Fruit fly (Drosophila melanogaster) whole organism, embryonic: ENCODE results near the gene CG13314.

Experiments
- Adf1 ChIP-seq: fragments of 200-800 bp; sonication (Bioruptor generic); IDR thresholded peaks from 2 replicates; pipeline ENCODE4 v1.3.6; 2022; ENCODE audit warnings: missing biosample characterization, missing genetic modification characterization
- Bdp1 ChIP-seq: fragments of 200-800 bp; sonication (Bioruptor generic); optimal IDR thresholded peaks from 3 replicates; lab custom pipeline; 2016; ENCODE audit warnings: missing biosample characterization, missing genetic modification characterization
- C15 ChIP-seq: fragments of 200-800 bp; sonication (Bioruptor generic); IDR thresholded peaks from 3 replicates; pipeline ENCODE4 v1.3.6; 2022; ENCODE audit warnings: missing biosample characterization, missing genetic modification characterization
- CG10147 ChIP-seq: fragments of 200-800 bp; sonication (Bioruptor generic); optimal IDR thresholded peaks from 2 replicates; lab custom pipeline; 2019; ENCODE audit warnings: missing biosample characterization, mild to moderate bottlenecking, missing genetic modification characterization, moderate library complexity
- CG10462 ChIP-seq: fragments of 200-800 bp; sonication (Bioruptor generic); optimal IDR thresholded peaks from 2 replicates; lab custom pipeline; 2016; ENCODE audit warnings: missing biosample characterization, missing genetic modification characterization
- CG10654 ChIP-seq: fragments of 200-800 bp; sonication (Bioruptor generic); optimal IDR thresholded peaks from 2 replicates; lab custom pipeline; 2016; ENCODE audit warnings: missing biosample characterization, missing genetic modification characterization
- CG12236 ChIP-seq: fragments of 200-800 bp; sonication (Bioruptor generic); optimal IDR thresholded peaks from 2 replicates; lab custom pipeline; 2016; ENCODE audit warnings: missing biosample characterization, missing genetic modification characterization
- CG12391 ChIP-seq: fragments of 200-800 bp; sonication (Bioruptor generic); optimal IDR thresholded peaks from 3 replicates; lab custom pipeline; 2018; ENCODE audit warnings: missing biosample characterization, mild to moderate bottlenecking, missing genetic modification characterization, moderate library complexity
- CG13296 ChIP-seq: fragments of 200-800 bp; sonication (Bioruptor generic); optimal IDR thresholded peaks from 3 replicates; lab custom pipeline; 2018; ENCODE audit warnings: missing biosample characterization, mild to moderate bottlenecking, missing genetic modification characterization
- CG13424 ChIP-seq: fragments of 200-800 bp; sonication (Bioruptor generic); optimal IDR thresholded peaks from 2 replicates; lab custom pipeline; 2019; ENCODE audit warnings: missing biosample characterization, mild to moderate bottlenecking, missing genetic modification characterization, moderate library complexity
- CG15696 ChIP-seq: fragments of 200-800 bp; sonication (Bioruptor generic); optimal IDR thresholded peaks from 2 replicates; lab custom pipeline; 2019; ENCODE audit warnings: missing biosample characterization, mild to moderate bottlenecking, missing genetic modification characterization, moderate library complexity
- CG1602 ChIP-seq: fragments of 200-800 bp; sonication (Bioruptor generic); optimal IDR thresholded peaks from 3 replicates; lab custom pipeline; 2016; ENCODE audit warnings: missing biosample characterization, missing genetic modification characterization
- CG1647 ChIP-seq: fragments of 200-800 bp; sonication (Bioruptor generic); optimal IDR thresholded peaks from 3 replicates; lab custom pipeline; 2016; ENCODE audit warnings: missing biosample characterization, missing genetic modification characterization
- CG16779 ChIP-seq: fragments of 200-800 bp; sonication (Bioruptor generic); IDR thresholded peaks from 2 replicates; pipeline ENCODE4 v1.3.6; 2022; ENCODE audit warnings: missing biosample characterization, missing genetic modification characterization
- CG17328 ChIP-seq: fragments of 200-800 bp; sonication (Bioruptor generic); IDR thresholded peaks from 2 replicates; pipeline ENCODE4 v1.3.6; 2022; ENCODE audit warnings: missing biosample characterization, missing genetic modification characterization
- CG17612 ChIP-seq: fragments of 200-800 bp; sonication (Bioruptor generic); IDR thresholded peaks from 2 replicates; pipeline ENCODE4 v1.3.6; 2022; ENCODE audit warnings: missing biosample characterization, missing genetic modification characterization
- CG18619 ChIP-seq: fragments of 200-800 bp; sonication (Bioruptor generic); optimal IDR thresholded peaks from 3 replicates; lab custom pipeline; 2017; ENCODE audit warnings: missing biosample characterization, mild to moderate bottlenecking, missing genetic modification characterization
- CG2116 ChIP-seq: fragments of 200-800 bp; sonication (Bioruptor generic); optimal IDR thresholded peaks from 3 replicates; lab custom pipeline; 2018; ENCODE audit warnings: missing biosample characterization, mild to moderate bottlenecking, missing genetic modification characterization
- CG30403 ChIP-seq: fragments of 200-800 bp; sonication (Bioruptor generic); optimal IDR thresholded peaks from 3 replicates; lab custom pipeline; 2016; ENCODE audit warnings: missing biosample characterization, missing genetic modification characterization
- CG34224 ChIP-seq: fragments of 200-800 bp; sonication (Bioruptor generic); IDR thresholded peaks from 3 replicates; pipeline ENCODE4 v1.3.6; 2022; ENCODE audit warnings: missing biosample characterization, missing genetic modification characterization; ENCODE audit not compliant: partially characterized antibody
- CG4404 ChIP-seq: fragments of 200-800 bp; sonication (Bioruptor generic); IDR thresholded peaks from 2 replicates; pipeline ENCODE4 v1.3.6; 2022; ENCODE audit warnings: missing biosample characterization, missing genetic modification characterization
- CG7928 ChIP-seq: fragments of 200-800 bp; sonication (Bioruptor generic); optimal IDR thresholded peaks from 2 replicates; lab custom pipeline; 2017; ENCODE audit warnings: missing biosample characterization, mild to moderate bottlenecking, missing genetic modification characterization
- CG7987 ChIP-seq: fragments of 200-800 bp; sonication (Bioruptor generic); optimal IDR thresholded peaks from 2 replicates; lab custom pipeline; 2018; ENCODE audit warnings: missing biosample characterization, mild to moderate bottlenecking, missing genetic modification characterization, moderate library complexity
- CG8089 ChIP-seq: fragments of 200-800 bp; sonication (Bioruptor generic); optimal IDR thresholded peaks from 3 replicates; lab custom pipeline; 2016; ENCODE audit warnings: missing biosample characterization, missing genetic modification characterization
- Dek ChIP-seq: fragments of 200-800 bp; sonication (Bioruptor generic); optimal IDR thresholded peaks from 3 replicates; lab custom pipeline; 2019; ENCODE audit warnings: missing biosample characterization, mild to moderate bottlenecking, missing genetic modification characterization, moderate library complexity
- HmgD ChIP-seq: fragments of 200-800 bp; sonication (Bioruptor generic); optimal IDR thresholded peaks from 3 replicates; lab custom pipeline; 2016; ENCODE audit warnings: missing biosample characterization, missing genetic modification characterization
- HmgZ ChIP-seq: fragments of 200-800 bp; sonication (Bioruptor generic); optimal IDR thresholded peaks from 2 replicates; lab custom pipeline; 2018; ENCODE audit warnings: missing biosample characterization, mild to moderate bottlenecking, missing genetic modification characterization
- Hr3 ChIP-seq: fragments of 200-800 bp; sonication (Bioruptor generic); optimal IDR thresholded peaks from 3 replicates; lab custom pipeline; 2016; ENCODE audit warnings: missing biosample characterization, missing genetic modification characterization
- Kr ChIP-seq: fragments of 200-800 bp; sonication (Bioruptor generic); optimal IDR thresholded peaks from 2 replicates; lab custom pipeline; 2017; ENCODE audit warnings: missing biosample characterization, mild to moderate bottlenecking, missing genetic modification characterization
- Lim3 ChIP-seq: fragments of 200-800 bp; sonication (Bioruptor generic); IDR thresholded peaks from 2 replicates; pipeline ENCODE4 v1.3.6; 2022; ENCODE audit warnings: missing biosample characterization, missing genetic modification characterization
- Meics ChIP-seq: fragments of 200-800 bp; sonication (Bioruptor generic); optimal IDR thresholded peaks from 2 replicates; lab custom pipeline; 2017; ENCODE audit warnings: missing biosample characterization, mild to moderate bottlenecking, missing genetic modification characterization
- Myb ChIP-seq: fragments of 200-800 bp; sonication (Bioruptor generic); optimal IDR thresholded peaks from 2 replicates; lab custom pipeline; 2016; ENCODE audit warnings: missing biosample characterization, missing genetic modification characterization
- NC2α ChIP-seq: fragments of 200-800 bp; sonication (Bioruptor generic); optimal IDR thresholded peaks from 2 replicates; lab custom pipeline; 2016; ENCODE audit warnings: missing biosample characterization, missing genetic modification characterization
- Neu2 ChIP-seq: fragments of 200-800 bp; sonication (Bioruptor generic); optimal IDR thresholded peaks from 3 replicates; lab custom pipeline; 2016; ENCODE audit warnings: missing biosample characterization, missing genetic modification characterization, borderline replicate concordance
- Sry-δ ChIP-seq: fragments of 200-800 bp; sonication (Bioruptor generic); optimal IDR thresholded peaks from 2 replicates; lab custom pipeline; 2016; ENCODE audit warnings: missing biosample characterization, missing genetic modification characterization
- Xbp1 ChIP-seq: fragments of 200-800 bp; sonication (Bioruptor generic); optimal IDR thresholded peaks from 3 replicates; lab custom pipeline; 2016; ENCODE audit warnings: missing biosample characterization, mild to moderate bottlenecking, missing genetic modification characterization
- ash1 ChIP-seq: fragments of 200-800 bp; sonication (Bioruptor generic); optimal IDR thresholded peaks from 2 replicates; lab custom pipeline; 2018; ENCODE audit warnings: missing biosample characterization, mild to moderate bottlenecking, missing genetic modification characterization
- az2 ChIP-seq: fragments of 200-800 bp; sonication (Bioruptor generic); optimal IDR thresholded peaks from 3 replicates; lab custom pipeline; 2016; ENCODE audit warnings: missing biosample characterization, missing genetic modification characterization
- danr ChIP-seq: fragments of 200-800 bp; sonication (Bioruptor generic); IDR thresholded peaks from 2 replicates; pipeline ENCODE4 v1.3.6; 2022; ENCODE audit warnings: missing biosample characterization, missing genetic modification characterization
- disco-r ChIP-seq: fragments of 200-800 bp; sonication (Bioruptor generic); optimal IDR thresholded peaks from 2 replicates; lab custom pipeline; 2016; ENCODE audit warnings: missing biosample characterization, missing genetic modification characterization
- esg ChIP-seq: fragments of 200-800 bp; sonication (Bioruptor generic); conservative IDR thresholded peaks from 2 replicates; pipeline ENCODE4 v1.3.6; 2022; ENCODE audit warnings: missing biosample characterization, missing genetic modification characterization
- kay ChIP-seq: fragments of 200-800 bp; sonication (Bioruptor generic); optimal IDR thresholded peaks from 2 replicates; lab custom pipeline; 2016; ENCODE audit warnings: missing biosample characterization, missing genetic modification characterization
- lab ChIP-seq: fragments of 200-800 bp; sonication (Bioruptor generic); optimal IDR thresholded peaks from 3 replicates; lab custom pipeline; 2017; ENCODE audit warnings: missing biosample characterization, missing genetic modification characterization, mild to moderate bottlenecking, moderate library complexity, missing genetic modification reagents
- lola ChIP-seq, 3 experiments: fragments of >200 bp in 2 of 3; fragments of 200-800 bp in 1 of 3; sonication (Bioruptor generic) in 1 of 3; optimal IDR thresholded peaks; 2 replicates each; lab custom pipeline; 2017 to 2019; ENCODE audit warnings: missing biosample characterization in 3 of 3, missing genetic modification characterization in 3 of 3, mild to moderate bottlenecking in 1 of 3, moderate library complexity in 1 of 3
- nmo ChIP-seq: fragments of 200-800 bp; sonication (Bioruptor generic); optimal IDR thresholded peaks from 2 replicates; lab custom pipeline; 2018; ENCODE audit warnings: missing biosample characterization, mild to moderate bottlenecking, missing genetic modification characterization, moderate library complexity
- psq ChIP-seq: fragments of 200-800 bp; sonication (Bioruptor generic); optimal IDR thresholded peaks from 2 replicates; lab custom pipeline; 2017; ENCODE audit warnings: missing biosample characterization, missing genetic modification characterization
- rib ChIP-seq: fragments of 200-800 bp; sonication (Bioruptor generic); IDR thresholded peaks from 2 replicates; pipeline ENCODE4 v1.3.6; 2022; ENCODE audit warnings: missing biosample characterization, missing genetic modification characterization
- tll ChIP-seq, 2 experiments: fragments of 200-800 bp in 1 of 2; fragments of >200 bp in 1 of 2; sonication (Bioruptor generic) in 1 of 2; optimal IDR thresholded peaks; 2 replicates each; lab custom pipeline; 2017 to 2019; ENCODE audit warnings: missing biosample characterization in 2 of 2, missing genetic modification characterization in 2 of 2, mild to moderate bottlenecking in 1 of 2, moderate library complexity in 1 of 2
- trh ChIP-seq: fragments of 200-800 bp; sonication (Bioruptor generic); optimal IDR thresholded peaks from 2 replicates; lab custom pipeline; 2016; ENCODE audit warnings: missing biosample characterization, missing genetic modification characterization
- tx ChIP-seq: fragments of 200-800 bp; sonication (Bioruptor generic); optimal IDR thresholded peaks from 2 replicates; lab custom pipeline; 2016; ENCODE audit warnings: missing biosample characterization, missing genetic modification characterization
- wek ChIP-seq: fragments of 200-800 bp; sonication (Bioruptor generic); optimal IDR thresholded peaks from 3 replicates; lab custom pipeline; 2018; ENCODE audit warnings: missing biosample characterization, mild to moderate bottlenecking, missing genetic modification characterization, moderate library complexity

The CG13314 gene

DNA sequence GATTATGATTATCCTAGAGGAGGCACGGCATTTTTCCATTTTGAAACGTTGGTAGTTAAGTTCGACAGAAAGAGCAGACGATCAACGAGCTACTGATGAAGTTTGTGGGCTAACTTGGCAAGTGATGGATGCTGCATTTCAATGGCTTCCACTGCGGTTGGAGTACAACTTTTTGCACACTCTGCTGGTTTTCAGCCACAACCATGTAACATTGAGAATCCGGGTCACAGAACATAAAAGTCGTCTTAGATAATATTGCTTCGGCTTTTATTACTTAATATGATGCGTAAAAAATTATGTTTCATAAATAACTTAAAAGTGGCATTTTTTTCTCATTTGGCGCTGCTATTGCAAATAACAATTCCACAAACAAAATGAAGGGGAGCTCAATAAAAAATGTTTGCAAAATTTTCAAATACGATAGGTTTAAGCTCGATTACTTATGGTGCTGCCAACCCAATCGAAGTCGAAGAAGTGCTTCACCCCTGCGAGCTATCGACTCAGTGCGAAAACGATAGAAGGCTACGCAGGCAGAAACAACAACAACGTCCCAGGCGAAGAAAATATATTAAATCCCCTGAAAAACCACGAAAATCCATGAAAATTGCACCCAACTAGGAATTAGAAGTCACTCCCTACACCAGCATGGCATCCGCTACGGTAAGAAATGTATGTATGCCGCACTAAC is 15.1 kb upstream of the CG13314 start, which contains the start of the genes CG5653 and CG5021 (continued):
- peak; percentile 66 for TF ChIP-seq CG34224
- no peak for TF ChIP-seq Meics (GFP tag; lab: Kevin White, UChicago)
- TF ChIP-seq CG8089 (GFP tag; lab: Kevin White, UChicago): no peak
- peak; percentile 52; the same call in 1 of the 2 replicates for TF ChIP-seq rib
- no peak for TF ChIP-seq CG10147
- no peak for TF ChIP-seq CG30403 (GFP tag; lab: Kevin White, UChicago)
- TF ChIP-seq CG7987 (GFP tag; lab: Kevin White, UChicago): no peak
- no peak for TF ChIP-seq Neu2 (GFP tag; lab: Kevin White, UChicago)
- TF ChIP-seq trh (GFP tag; lab: Kevin White, UChicago): no peak
- TF ChIP-seq tx (GFP tag; lab: Kevin White, UChicago): no peak
- no peak for TF ChIP-seq C15 (GFP tag; lab: Robert Waterston, UW)
- TF ChIP-seq esg (GFP tag; lab: Robert Waterston, UW): no peak
- TF ChIP-seq CG16779 (GFP tag; lab: Robert Waterston, UW): no peak
- TF ChIP-seq Dek (tag; lab: Kevin White, UChicago): no peak
- TF ChIP-seq HmgD (GFP tag; lab: Kevin White, UChicago): no peak
- TF ChIP-seq kay (GFP tag; lab: Kevin White, UChicago): no peak
- no peak for TF ChIP-seq Xbp1 (GFP tag; lab: Kevin White, UChicago)
- no peak for TF ChIP-seq lab (GFP tag; lab: Kevin White, UChicago)
- TF ChIP-seq CG15696 (tag; lab: Kevin White, UChicago): no peak
- TF ChIP-seq Bdp1 (GFP tag; lab: Kevin White, UChicago): no peak
- no peak for TF ChIP-seq NC2α
- peak; percentile 47 for TF ChIP-seq HmgZ (tag; lab: Kevin White, UChicago)
- TF ChIP-seq CG1602 (GFP tag; lab: Kevin White, UChicago): no peak
- TF ChIP-seq danr (GFP tag; lab: Robert Waterston, UW): no peak
- TF ChIP-seq CG17328 (GFP tag; lab: Robert Waterston, UW): no peak
- TF ChIP-seq psq (GFP tag; lab: Kevin White, UChicago): no peak
- no peak for TF ChIP-seq lola (GFP tag; optimal IDR thresholded peaks at IDR 0.05; lab: Kevin White, UChicago)
- no peak for TF ChIP-seq CG4404 (GFP tag; lab: Robert Waterston, UW)
- no peak for TF ChIP-seq CG1647 (GFP tag; lab: Kevin White, UChicago)
- TF ChIP-seq CG10654: no peak
- no peak for TF ChIP-seq CG13296 (GFP tag; lab: Kevin White, UChicago)
- no peak for TF ChIP-seq wek (GFP tag; lab: Kevin White, UChicago)
- TF ChIP-seq disco-r (GFP tag; lab: Kevin White, UChicago): no peak
- peak; percentile 88 for TF ChIP-seq Sry-δ (GFP tag; lab: Kevin White, UChicago)
- TF ChIP-seq ash1 (GFP tag; lab: Kevin White, UChicago): no peak
- no peak for TF ChIP-seq tll (GFP tag; optimal IDR thresholded peaks at IDR 0.05; lab: Kevin White, UChicago)
- TF ChIP-seq CG12391: no peak
- TF ChIP-seq CG13424: no peak
- no peak for TF ChIP-seq az2 (GFP tag; lab: Kevin White, UChicago)
- no peak for TF ChIP-seq CG10462 (GFP tag; lab: Kevin White, UChicago)
- TF ChIP-seq Adf1 (GFP tag; lab: Robert Waterston, UW): no peak
- peak; percentile 58 for TF ChIP-seq CG2116
- TF ChIP-seq Hr3 (GFP tag; lab: Kevin White, UChicago): no peak
- TF ChIP-seq Kr (GFP tag; lab: Kevin White, UChicago): no peak
- no peak for TF ChIP-seq CG18619 (GFP tag; lab: Kevin White, UChicago)
- TF ChIP-seq CG7928: peak; percentile 93
- TF ChIP-seq Lim3 (GFP tag; lab: Robert Waterston, UW): no peak
- TF ChIP-seq Myb: peak; percentile 68
- no peak for TF ChIP-seq nmo
- no peak for TF ChIP-seq CG12236 (GFP tag; lab: Kevin White, UChicago)
- no peak for TF ChIP-seq CG17612 (GFP tag; lab: Robert Waterston, UW)
